Worm (Caenorhabditis elegans): ENCODE results near the gene C12D12.3.

DNA sequence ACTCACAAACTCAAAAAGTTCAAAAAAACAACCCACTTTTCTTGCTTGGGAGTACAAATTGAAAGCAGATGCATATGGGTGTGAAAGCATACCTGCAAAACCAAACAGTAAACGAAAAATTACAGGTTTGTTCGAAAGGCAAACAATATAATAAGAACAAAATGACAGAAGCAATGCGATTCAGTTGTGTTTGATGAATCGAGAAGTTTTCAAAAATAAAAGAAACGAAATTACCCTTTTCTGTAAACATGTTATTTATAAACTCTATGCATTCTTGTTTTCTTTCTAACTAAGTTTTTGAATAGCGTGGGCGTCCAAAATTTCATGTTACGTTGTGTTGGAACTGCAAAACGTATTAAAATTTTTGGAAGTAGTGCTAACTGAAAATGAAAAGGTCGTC is 19.8 kb downstream of the C12D12.3 start, which contains the start of gene sox-4:
- TF ChIP-seq ama-1 (optimal IDR thresholded peaks at IDR 0.05) (no peak), ama-1 (GFP tag; optimal IDR thresholded peaks at IDR 0.05) (no peak), nfya-1 (tag; optimal IDR thresholded peaks at IDR 0.05; ENCODE audit: borderline replicate concordance, insufficient read depth) (no peak), aptf-3 (GFP tag; IDR thresholded peaks at IDR 0.05) (no peak), T07F8.4 (tag; optimal IDR thresholded peaks at IDR 0.05) (no peak), bed-1 (GFP tag; IDR thresholded peaks at IDR 0.05) (no peak), rcor-1 (GFP tag; IDR thresholded peaks at IDR 0.05) (no peak), sptf-2 (GFP tag; optimal IDR thresholded peaks at IDR 0.05) (no peak), somi-1 (GFP tag; optimal IDR thresholded peaks at IDR 0.05) (no peak)

Measured in whole organism, young adult.